Fruit fly (Drosophila melanogaster) whole organism: ENCODE data around the gene Alms1b.

Experiments used
- CG8478 ChIP-seq: fragments of >200 bp; optimal IDR thresholded peaks from 2 replicates; lab custom pipeline; 2018; ENCODE audit warnings: inconsistent platforms
- EcR ChIP-seq, 2 experiments: fragments of >200 bp; optimal IDR thresholded peaks; 2 replicates each; lab custom pipeline; 2017; ENCODE audit warnings: missing biosample characterization in 2 of 2, missing genetic modification characterization in 2 of 2, missing genetic modification reagents in 2 of 2
- pan ChIP-seq: fragments of >200 bp; optimal IDR thresholded peaks from 2 replicates; lab custom pipeline; 2017
- psq ChIP-seq: fragments of >200 bp; optimal IDR thresholded peaks from 2 replicates; lab custom pipeline; 2017
- usp ChIP-seq: fragments of >200 bp; optimal IDR thresholded peaks from 2 replicates; lab custom pipeline; 2017; ENCODE audit warnings: missing biosample characterization, missing genetic modification characterization, mixed read lengths

- TF ChIP-seq CG8478 (lab: Kevin White, UChicago): no peak
- no peak for TF ChIP-seq pan (lab: Kevin White, UChicago)
- TF ChIP-seq psq: no peak
- no peak for TF ChIP-seq usp (GFP tag; lab: Kevin White, UChicago)
- no peak for TF ChIP-seq EcR (GFP tag; optimal IDR thresholded peaks at IDR 0.05; lab: Kevin White, UChicago)
Observed at dm6 chrX:4604107-4604506, 26.6 kb downstream of the Alms1b start.
